Fruit fly (Drosophila melanogaster) whole organism, pupa: ENCODE measurements around the gene mtTFB2.

Source experiments
- CG14655 ChIP-seq: fragments of 200-800 bp; sonication (Bioruptor generic); optimal IDR thresholded peaks from 3 replicates; lab custom pipeline; 2017; ENCODE audit warnings: mild to moderate bottlenecking, missing biosample characterization, missing genetic modification reagents, missing genetic modification characterization
- CG8159 ChIP-seq: fragments of 200-800 bp; sonication (Bioruptor generic); optimal IDR thresholded peaks from 3 replicates; lab custom pipeline; 2018; ENCODE audit warnings: missing biosample characterization, mild to moderate bottlenecking, missing genetic modification characterization, moderate library complexity
- rn ChIP-seq: fragments of 200-800 bp; sonication (Bioruptor generic); IDR thresholded peaks from 2 replicates; pipeline ENCODE4 v1.3.6; 2022; ENCODE audit warnings: missing biosample characterization, missing genetic modification characterization

DNA sequence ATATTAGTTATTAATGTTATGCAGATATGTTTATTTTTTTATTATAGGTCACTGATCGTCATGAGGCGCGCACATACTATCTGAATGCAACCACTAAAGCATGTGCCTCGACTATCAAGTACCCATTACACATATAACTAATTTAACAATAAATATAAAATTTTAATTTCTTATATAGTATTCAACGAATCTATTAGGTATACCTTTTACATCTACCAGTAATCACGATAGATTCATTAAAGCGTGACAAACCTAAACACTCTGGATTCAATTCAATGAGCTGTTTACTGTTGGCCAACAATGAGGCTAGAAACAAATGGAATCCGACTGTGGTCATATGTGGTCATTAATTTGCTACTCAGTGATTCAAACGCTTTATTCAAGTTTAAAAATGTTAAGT is 22.2 kb downstream of the mtTFB2 start, which contains the start of gene CG33784:
- no peak for TF ChIP-seq rn (GFP tag; lab: Robert Waterston, UW)
- TF ChIP-seq CG8159 (tag; lab: Kevin White, UChicago) = no peak
- TF ChIP-seq CG14655 (GFP tag; lab: Kevin White, UChicago) = no peak
